Fruit fly (Drosophila melanogaster) Kc167 (cell line): Measurements from ENCODE around the gene Atg8b.

Source experiments
- Myc ChIP-seq: fragments of >200 bp; optimal IDR thresholded peaks from 2 replicates; lab custom pipeline; 2017; ENCODE audit warnings: missing external identifiers
- Sin3A ChIP-seq: fragments of >200 bp; optimal IDR thresholded peaks from 2 replicates; lab custom pipeline; 2018; ENCODE audit warnings: missing external identifiers
- psq ChIP-seq: fragments of >200 bp; optimal IDR thresholded peaks from 2 replicates; lab custom pipeline; 2017; ENCODE audit warnings: missing external identifiers

dm6 chr3R:17681611-17682243 lies 43.1 kb downstream of the Atg8b start:
- no peak for TF ChIP-seq Myc (lab: Kevin White, UChicago)
- no peak for TF ChIP-seq psq (lab: Kevin White, UChicago)
- TF ChIP-seq Sin3A, result no peak
